Worm (Caenorhabditis elegans) whole organism, L3 larva: ENCODE measurements around the gene ugt-45.

Experiments
- R02D3.7 ChIP-seq: fragments of 150-350 bp; optimal IDR thresholded peaks from 2 replicates; lab custom pipeline; 2014; ENCODE audit warnings: missing biosample characterization, missing genetic modification characterization
- ZK546.5 ChIP-seq: sonication (generic microtip); optimal IDR thresholded peaks from 2 replicates; lab custom pipeline; 2017; ENCODE audit warnings: missing biosample characterization, missing genetic modification characterization
- aly-2 ChIP-seq: fragments of 150-350 bp; optimal IDR thresholded peaks from 2 replicates; lab custom pipeline; 2014; ENCODE audit warnings: missing biosample characterization, missing genetic modification characterization
- ceh-28 ChIP-seq: fragments of 150-350 bp; optimal IDR thresholded peaks from 2 replicates; lab custom pipeline; 2014; ENCODE audit warnings: missing biosample characterization, missing genetic modification reagents, missing genetic modification characterization
- ceh-82 ChIP-seq: fragments of 150-350 bp; optimal IDR thresholded peaks from 2 replicates; lab custom pipeline; 2014; ENCODE audit warnings: missing biosample characterization, missing genetic modification characterization
- ceh-9 ChIP-seq: sonication (generic microtip); optimal IDR thresholded peaks from 2 replicates; lab custom pipeline; 2018; ENCODE audit warnings: missing biosample characterization, missing genetic modification characterization
- daf-12 ChIP-seq: fragments of 150-350 bp; optimal IDR thresholded peaks from 2 replicates; lab custom pipeline; 2014; ENCODE audit warnings: missing biosample characterization, missing genetic modification reagents, missing genetic modification characterization
- egl-5 ChIP-seq: fragments of 150-350 bp; optimal IDR thresholded peaks from 2 replicates; lab custom pipeline; 2017; ENCODE audit warnings: missing biosample characterization, missing genetic modification reagents, missing genetic modification characterization, inconsistent platforms
- elt-1 ChIP-seq: fragments of 150-350 bp; optimal IDR thresholded peaks from 2 replicates; lab custom pipeline; 2014; ENCODE audit warnings: missing biosample characterization, missing genetic modification characterization
- elt-2 ChIP-seq: sonication (generic microtip); optimal IDR thresholded peaks from 2 replicates; lab custom pipeline; 2016; ENCODE audit warnings: missing genetic modification reagents, mild to moderate bottlenecking, missing genetic modification characterization, missing compliant biosample characterization
- elt-3 ChIP-seq, 3 experiments: fragments of 150-350 bp in 1 of 3; sonication (generic microtip) in 2 of 3; optimal IDR thresholded peaks; 2 replicates in 2 of 3; 4 replicates in 1 of 3; lab custom pipeline; 2014 to 2017; ENCODE audit warnings: missing biosample characterization in 3 of 3, missing genetic modification characterization in 3 of 3
- eor-1 ChIP-seq, 2 experiments: fragments of 150-350 bp; optimal IDR thresholded peaks; 2 replicates each; lab custom pipeline; 2014 to 2018; ENCODE audit warnings: missing biosample characterization in 2 of 2, missing genetic modification characterization in 2 of 2
- fos-1 ChIP-seq: fragments of 150-350 bp; optimal IDR thresholded peaks from 2 replicates; lab custom pipeline; 2014; ENCODE audit warnings: missing biosample characterization, missing genetic modification characterization
- hmg-11 ChIP-seq: sonication (generic microtip); optimal IDR thresholded peaks from 2 replicates; lab custom pipeline; 2016; ENCODE audit warnings: missing genetic modification characterization, missing compliant biosample characterization
- lin-15B ChIP-seq: fragments of 150-350 bp; optimal IDR thresholded peaks from 2 replicates; lab custom pipeline; 2014; ENCODE audit warnings: missing biosample characterization, missing genetic modification characterization
- lin-39 ChIP-seq: fragments of 150-350 bp; optimal IDR thresholded peaks from 2 replicates; lab custom pipeline; 2018; ENCODE audit warnings: missing biosample characterization, missing genetic modification reagents, missing genetic modification characterization
- mdl-1 ChIP-seq: fragments of 150-350 bp; optimal IDR thresholded peaks from 2 replicates; lab custom pipeline; 2014; ENCODE audit warnings: missing biosample characterization, missing genetic modification characterization
- nfya-1 ChIP-seq: sonication (generic microtip); optimal IDR thresholded peaks from 2 replicates; lab custom pipeline; 2017; ENCODE audit warnings: missing genetic modification characterization, mild to moderate bottlenecking, missing compliant biosample characterization, antibody characterized with exemption, moderate library complexity; ENCODE audit not compliant: insufficient read depth
- nhr-12 ChIP-seq: fragments of 150-350 bp; optimal IDR thresholded peaks from 2 replicates; lab custom pipeline; 2014; ENCODE audit warnings: missing biosample characterization, missing genetic modification characterization
- nhr-23 ChIP-seq: fragments of 150-350 bp; optimal IDR thresholded peaks from 2 replicates; lab custom pipeline; 2014; ENCODE audit warnings: missing biosample characterization, missing genetic modification reagents, missing genetic modification characterization
- nhr-237 ChIP-seq: fragments of 150-350 bp; optimal IDR thresholded peaks from 2 replicates; lab custom pipeline; 2014; ENCODE audit warnings: missing biosample characterization, missing genetic modification characterization
- nhr-25 ChIP-seq: sonication (generic microtip); optimal IDR thresholded peaks from 2 replicates; lab custom pipeline; 2017; ENCODE audit warnings: missing biosample characterization, missing genetic modification characterization
- nhr-28 ChIP-seq: fragments of 150-350 bp; optimal IDR thresholded peaks from 2 replicates; lab custom pipeline; 2014; ENCODE audit warnings: missing biosample characterization, missing genetic modification characterization
- nhr-43 ChIP-seq: sonication (generic microtip); optimal IDR thresholded peaks from 2 replicates; lab custom pipeline; 2016; ENCODE audit warnings: mild to moderate bottlenecking, missing genetic modification characterization, missing compliant biosample characterization; ENCODE audit not compliant: poor library complexity, severe bottlenecking
- nhr-67 ChIP-seq: fragments of 150-350 bp; optimal IDR thresholded peaks from 2 replicates; lab custom pipeline; 2014; ENCODE audit warnings: missing biosample characterization, missing genetic modification characterization
- nhr-77 ChIP-seq: fragments of 150-350 bp; optimal IDR thresholded peaks from 2 replicates; lab custom pipeline; 2014; ENCODE audit warnings: missing biosample characterization, missing genetic modification characterization
- pha-4 ChIP-seq: fragments of 150-350 bp; optimal IDR thresholded peaks from 2 replicates; lab custom pipeline; 2014; ENCODE audit warnings: missing biosample characterization, missing genetic modification reagents, missing genetic modification characterization
- pqm-1 ChIP-seq: fragments of 150-350 bp; optimal IDR thresholded peaks from 2 replicates; lab custom pipeline; 2017; ENCODE audit warnings: missing biosample characterization, missing genetic modification characterization, inconsistent platforms
- sea-2 ChIP-seq: fragments of 150-350 bp; sonication (generic microtip); optimal IDR thresholded peaks from 4 replicates; lab custom pipeline; 2014; ENCODE audit warnings: missing biosample characterization, missing genetic modification reagents, missing genetic modification characterization
- skn-1 ChIP-seq: fragments of 150-350 bp; optimal IDR thresholded peaks from 2 replicates; lab custom pipeline; 2014; ENCODE audit warnings: missing biosample characterization, missing genetic modification characterization
- snpc-4 ChIP-seq: fragments of 150-350 bp; optimal IDR thresholded peaks from 2 replicates; lab custom pipeline; 2014; ENCODE audit warnings: missing biosample characterization, missing genetic modification characterization
- tbx-2 ChIP-seq: sonication (generic microtip); optimal IDR thresholded peaks from 2 replicates; lab custom pipeline; 2016; ENCODE audit warnings: mild to moderate bottlenecking, missing genetic modification characterization, missing compliant biosample characterization
- unc-39 ChIP-seq: sonication (generic microtip); optimal IDR thresholded peaks from 4 replicates; lab custom pipeline; 2017; ENCODE audit warnings: missing biosample characterization, missing genetic modification characterization
- zag-1 ChIP-seq: fragments of 150-350 bp; optimal IDR thresholded peaks from 2 replicates; lab custom pipeline; 2014; ENCODE audit warnings: missing biosample characterization, missing genetic modification characterization
- ztf-11 ChIP-seq: fragments of 150-350 bp; optimal IDR thresholded peaks from 2 replicates; lab custom pipeline; 2014; ENCODE audit warnings: missing biosample characterization, missing genetic modification characterization

ugt-45 gene

ce11 chrIV:3741874-3742273, 9.0 kb downstream of the ugt-45 start:
- TF ChIP-seq aly-2 (tag; lab: Kevin White, UChicago) (no peak), ceh-9 (tag; lab: Kevin White, UChicago) (no peak), ZK546.5 (no peak), elt-3 (tag; optimal IDR thresholded peaks at IDR 0.05; lab: Kevin White, UChicago) (no peak), nhr-12 (tag; lab: Kevin White, UChicago) (no peak), elt-1 (tag; lab: Kevin White, UChicago) (no peak), pha-4 (tag; lab: Kevin White, UChicago) (no peak), lin-39 (no peak), snpc-4 (tag; lab: Kevin White, UChicago) (no peak)

ce11 chrIV:3740830-3741477, 9.9 kb downstream of the ugt-45 start, which contains the start of gene nape-1:
Gene nape-1, minus strand, starts transcription at chrIV:3740880.
- no peak for TF ChIP-seq eor-1 (tag; optimal IDR thresholded peaks at IDR 0.05; lab: Kevin White, UChicago)
- no peak for TF ChIP-seq elt-3 (tag; optimal IDR thresholded peaks at IDR 0.05; lab: Kevin White, UChicago)
- TF ChIP-seq nhr-237, result no peak
- TF ChIP-seq zag-1, result no peak
- no peak for TF ChIP-seq ceh-82 (tag; lab: Kevin White, UChicago)
- no peak for TF ChIP-seq snpc-4 (tag; lab: Kevin White, UChicago)
- TF ChIP-seq mdl-1 (tag; lab: Kevin White, UChicago), result no peak
- no peak for TF ChIP-seq sea-2
- TF ChIP-seq nhr-43 (tag; lab: Kevin White, UChicago), result no peak
- no peak for TF ChIP-seq nhr-67
- TF ChIP-seq elt-2 (tag; lab: Kevin White, UChicago), result peak; percentile 35
- peak; percentile 42 for TF ChIP-seq hmg-11
- TF ChIP-seq unc-39 (tag; lab: Kevin White, UChicago), result no peak
- peak; percentile 31 for TF ChIP-seq pqm-1 (tag; lab: Kevin White, UChicago)
- no peak for TF ChIP-seq nhr-28 (tag; lab: Kevin White, UChicago)
- TF ChIP-seq ceh-9 (tag; lab: Kevin White, UChicago), result no peak
- TF ChIP-seq pha-4 (tag; lab: Kevin White, UChicago), result peak; percentile 99
- peak; percentile 59 for TF ChIP-seq lin-15B
- TF ChIP-seq lin-39, result peak; percentile 46
- no peak for TF ChIP-seq skn-1 (tag; lab: Kevin White, UChicago)
- TF ChIP-seq nhr-77 (tag; lab: Kevin White, UChicago), result no peak
- TF ChIP-seq tbx-2 (tag; lab: Kevin White, UChicago), result no peak
- TF ChIP-seq nhr-23, result no peak
- no peak for TF ChIP-seq aly-2 (tag; lab: Kevin White, UChicago)
- TF ChIP-seq nhr-25, result no peak
- TF ChIP-seq egl-5 (tag; lab: Kevin White, UChicago), result peak; percentile 41
- TF ChIP-seq nfya-1, result peak; percentile 54
- no peak for TF ChIP-seq R02D3.7
- TF ChIP-seq, all 47 proteins: peak for 8

DNA sequence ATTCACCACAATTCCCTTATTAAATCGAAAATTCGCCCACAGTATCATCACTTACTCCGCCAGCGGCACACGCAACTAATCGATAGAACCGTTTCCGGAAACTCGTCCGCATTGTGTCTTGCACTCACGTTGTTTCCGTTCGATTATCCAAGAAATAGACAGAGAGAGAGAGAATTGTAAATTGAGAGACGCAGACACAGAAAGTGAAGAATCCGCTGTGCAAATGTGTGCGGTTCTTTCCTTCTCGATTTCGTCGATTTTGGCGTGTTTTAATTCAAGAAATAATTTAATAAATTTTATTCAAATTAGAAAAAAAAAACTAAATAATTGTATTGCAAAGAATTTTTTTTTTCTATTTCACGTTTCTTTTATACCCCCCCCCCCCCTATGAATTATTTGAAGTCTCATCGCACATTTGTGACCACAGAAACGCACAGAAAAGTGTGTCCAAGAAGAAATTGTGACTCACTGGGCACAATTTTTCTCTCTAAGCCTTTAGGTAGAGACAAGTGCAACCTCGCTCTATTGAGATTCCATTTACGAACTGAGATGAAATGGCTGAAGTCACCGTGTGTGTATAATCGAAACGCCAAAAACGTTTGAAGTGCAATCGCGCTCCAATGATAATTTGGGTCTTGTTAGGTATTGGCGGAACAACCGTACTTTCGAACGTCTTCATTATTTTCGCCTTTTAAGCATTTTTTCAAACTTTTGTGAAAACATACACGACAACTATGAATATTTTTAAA, 12.1 kb downstream of the ugt-45 start, which contains the start of gene nape-2:
TSS of gene nape-2 (minus strand) at position 271 of the 749 bp plus-strand sequence.
- TF ChIP-seq ztf-11, result no peak
- no peak for TF ChIP-seq ceh-9 (tag; lab: Kevin White, UChicago)
- TF ChIP-seq nhr-77 (tag; lab: Kevin White, UChicago), result no peak
- no peak for TF ChIP-seq daf-12 (tag; lab: Kevin White, UChicago)
- peak; percentile 33 for TF ChIP-seq lin-39
- no peak for TF ChIP-seq ceh-28 (tag; lab: Kevin White, UChicago)
- peak; percentile 23 for TF ChIP-seq lin-15B
- TF ChIP-seq pha-4 (tag; lab: Kevin White, UChicago), result peak; percentile 31

DNA sequence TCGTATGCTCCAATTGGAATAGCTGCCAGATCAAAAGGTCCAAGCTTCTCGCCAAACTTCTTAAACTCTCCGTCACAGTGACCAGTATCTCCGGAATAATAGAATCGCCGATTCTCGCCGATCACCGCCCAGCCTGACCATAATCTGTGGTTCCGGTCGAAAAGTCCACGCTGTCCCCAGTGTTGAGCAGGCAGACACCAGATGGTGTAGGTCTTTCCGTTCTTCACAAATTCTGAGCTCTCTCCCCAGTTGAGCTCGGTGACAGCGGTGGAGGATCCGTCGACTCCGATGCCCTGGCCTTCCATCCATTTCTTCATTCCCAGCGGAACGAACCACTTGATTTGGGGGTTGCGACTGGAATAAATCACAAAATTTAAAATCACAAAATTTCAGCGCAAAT, 14.7 kb downstream of the ugt-45 start:
- TF ChIP-seq R02D3.7 (no peak), pha-4 (tag; lab: Kevin White, UChicago) (no peak), fos-1 (tag; lab: Kevin White, UChicago) (no peak), daf-12 (tag; lab: Kevin White, UChicago) (no peak)
- TF ChIP-seq, all 47 proteins: peak for 0
